Worm (Caenorhabditis elegans): Measurements from ENCODE around the gene E02H1.6.

E02H1.6 gene

DNA sequence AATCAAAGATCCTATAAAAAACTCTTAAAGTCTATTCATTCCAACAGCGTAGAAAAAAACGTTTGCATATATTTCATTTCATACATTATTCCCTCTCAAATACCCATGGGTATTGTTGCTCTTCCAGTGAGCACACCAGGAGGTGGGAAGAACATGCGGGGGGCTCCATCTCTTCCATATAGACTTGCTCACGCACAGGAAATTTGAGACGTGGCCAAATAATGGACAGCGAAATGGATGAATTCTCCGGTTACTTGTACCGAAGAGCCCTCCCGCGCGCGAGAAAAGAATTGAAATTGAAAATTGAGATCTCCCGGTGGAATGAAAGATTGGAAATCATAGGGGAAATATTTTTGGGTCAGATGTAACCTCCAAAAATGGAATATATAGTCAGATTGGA, 18.9 kb upstream of the E02H1.6 start:
- TF ChIP-seq F13H6.1 (tag; optimal IDR thresholded peaks at IDR 0.05) = peak; percentile 6
- no peak for TF ChIP-seq nhr-77 (tag; optimal IDR thresholded peaks at IDR 0.05)

DNA sequence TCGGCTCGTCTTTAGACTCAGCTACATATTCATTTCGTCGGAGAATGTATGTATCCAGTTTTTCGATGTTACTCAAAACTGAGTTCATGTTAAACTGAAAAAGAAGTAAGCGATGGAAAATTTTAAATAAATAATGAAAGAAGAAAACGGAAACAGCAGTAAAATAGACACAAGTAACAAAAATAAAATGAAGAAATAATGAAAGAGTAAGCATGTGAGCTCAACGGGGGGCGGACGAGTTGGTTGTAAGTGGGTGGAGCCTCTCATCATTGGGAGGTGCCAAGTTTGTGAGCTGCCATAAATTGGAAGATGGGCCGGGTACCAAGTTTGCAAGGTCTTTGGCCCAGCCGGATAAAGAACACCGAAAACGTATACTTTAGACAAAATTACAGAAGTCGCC, 13.0 kb upstream of the E02H1.6 start, which contains the start of gene wee-1.1:
wee-1.1 (minus strand) TSS at position 101 of the 400 bp plus-strand sequence.
- TF ChIP-seq nhr-6 (tag; optimal IDR thresholded peaks at IDR 0.05) = no peak
- no peak for TF ChIP-seq nhr-10 (tag; optimal IDR thresholded peaks at IDR 0.05)
- TF ChIP-seq crh-2 (tag; optimal IDR thresholded peaks at IDR 0.05) = no peak
- TF ChIP-seq skn-1 (tag; optimal IDR thresholded peaks at IDR 0.05) = no peak
- no peak for TF ChIP-seq nhr-21 (tag; optimal IDR thresholded peaks at IDR 0.05)
- no peak for TF ChIP-seq ama-1 (optimal IDR thresholded peaks at IDR 0.05)
- no peak for TF ChIP-seq ceh-82 (tag; optimal IDR thresholded peaks at IDR 0.05)
- TF ChIP-seq mdl-1 (tag; optimal IDR thresholded peaks at IDR 0.05) = no peak
- TF ChIP-seq alr-1 (tag; optimal IDR thresholded peaks at IDR 0.05) = no peak
- no peak for TF ChIP-seq sma-9 (GFP tag; optimal IDR thresholded peaks at IDR 0.05)
- no peak for TF ChIP-seq sma-9 (tag; optimal IDR thresholded peaks at IDR 0.05)
- no peak for TF ChIP-seq unc-39 (tag; optimal IDR thresholded peaks at IDR 0.05)
- no peak for TF ChIP-seq nhr-129 (tag; optimal IDR thresholded peaks at IDR 0.05)
- no peak for TF ChIP-seq dmd-4 (tag; optimal IDR thresholded peaks at IDR 0.05)
- TF ChIP-seq mbf-1 (tag; optimal IDR thresholded peaks at IDR 0.05) = no peak
- no peak for TF ChIP-seq blmp-1 (tag; optimal IDR thresholded peaks at IDR 0.05; ENCODE audit: insufficient read depth)
- no peak for TF ChIP-seq snpc-4 (tag; optimal IDR thresholded peaks at IDR 0.05)

DNA sequence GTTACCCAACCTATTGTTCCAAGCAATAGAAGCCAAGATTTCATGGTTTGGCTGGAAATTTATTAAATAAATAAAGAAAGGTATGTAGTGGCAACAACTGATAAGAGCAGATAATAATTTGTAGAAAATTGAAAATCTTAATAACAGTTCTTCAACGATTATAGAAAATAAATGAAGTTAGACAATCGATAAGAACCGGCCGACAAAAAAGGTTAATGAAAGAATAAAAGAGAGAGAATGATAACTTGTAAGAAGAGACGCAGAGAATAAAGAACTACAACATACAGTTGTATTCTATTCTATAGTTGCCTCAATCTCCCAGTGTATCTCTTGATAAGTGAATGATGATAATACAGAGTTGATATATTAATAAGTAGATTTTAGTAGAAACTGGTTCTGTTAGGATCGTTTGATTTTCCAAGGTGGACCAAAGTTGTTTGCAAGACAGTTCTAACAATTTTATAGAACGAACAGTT, 9.7 kb upstream of the E02H1.6 start, which contains the start of gene ugt-58:
ugt-58 (minus strand) TSS at position 51 of the 476 bp plus-strand sequence.
- TF ChIP-seq skn-1 (tag; optimal IDR thresholded peaks at IDR 0.05) = no peak
- TF ChIP-seq alr-1 (tag; optimal IDR thresholded peaks at IDR 0.05) = no peak
- peak; percentile 37 for TF ChIP-seq fos-1 (tag; optimal IDR thresholded peaks at IDR 0.05)
- peak; percentile 64 for TF ChIP-seq nhr-25 (tag; optimal IDR thresholded peaks at IDR 0.05)
- TF ChIP-seq lin-11 (tag; optimal IDR thresholded peaks at IDR 0.05) = no peak
- no peak for TF ChIP-seq lin-13 (GFP tag; optimal IDR thresholded peaks at IDR 0.05)
- TF ChIP-seq blmp-1 (tag; optimal IDR thresholded peaks at IDR 0.05; ENCODE audit: insufficient read depth) = peak; percentile 25
- no peak for TF ChIP-seq ama-1 (optimal IDR thresholded peaks at IDR 0.05)
- TF ChIP-seq nhr-21 (tag; optimal IDR thresholded peaks at IDR 0.05) = peak; percentile 9
- peak; percentile 36 for TF ChIP-seq gmeb-1 (tag; optimal IDR thresholded peaks at IDR 0.05)
- TF ChIP-seq sma-9 (GFP tag; optimal IDR thresholded peaks at IDR 0.05) = peak; percentile 65
- no peak for TF ChIP-seq sma-9 (tag; optimal IDR thresholded peaks at IDR 0.05)
- TF ChIP-seq mbf-1 (tag; optimal IDR thresholded peaks at IDR 0.05) = no peak
- peak; percentile 50 for TF ChIP-seq sma-3 (GFP tag; optimal IDR thresholded peaks at IDR 0.05)

DNA sequence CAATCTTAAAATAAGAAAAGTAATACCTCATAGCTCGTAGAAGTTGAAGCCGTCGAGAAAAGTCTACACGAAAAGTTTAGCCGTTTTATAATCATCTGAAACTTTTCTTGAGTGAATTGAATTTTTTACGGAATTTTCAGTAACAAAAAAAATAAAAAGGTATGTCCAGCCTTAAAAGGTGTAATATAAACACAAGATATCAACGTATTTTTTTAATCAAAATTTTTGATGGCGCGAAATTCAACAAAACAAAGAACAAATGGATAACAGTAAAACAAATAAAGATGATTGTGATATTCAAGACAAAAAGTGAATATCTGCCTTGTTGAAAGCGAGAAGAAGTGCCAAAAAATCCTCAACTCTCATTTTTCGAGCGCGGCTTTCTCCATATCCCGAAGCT, 6.8 kb upstream of the E02H1.6 start, which contains the start of gene eral-1:
eral-1 (minus strand) TSS at position 101 of the 400 bp plus-strand sequence.
- TF ChIP-seq peb-1 (tag; optimal IDR thresholded peaks at IDR 0.05) (no peak), skn-1 (tag; optimal IDR thresholded peaks at IDR 0.05) (no peak), lin-13 (GFP tag; optimal IDR thresholded peaks at IDR 0.05) (no peak), nhr-10 (tag; optimal IDR thresholded peaks at IDR 0.05) (no peak), lin-11 (tag; optimal IDR thresholded peaks at IDR 0.05) (no peak), nhr-23 (tag; optimal IDR thresholded peaks at IDR 0.05) (no peak), egl-27 (tag; optimal IDR thresholded peaks at IDR 0.05) (no peak), nhr-12 (tag; optimal IDR thresholded peaks at IDR 0.05) (no peak), lsy-2 (tag; optimal IDR thresholded peaks at IDR 0.05) (no peak), nhr-77 (tag; optimal IDR thresholded peaks at IDR 0.05) (no peak), mab-5 (tag; optimal IDR thresholded peaks at IDR 0.05) (no peak)

DNA sequence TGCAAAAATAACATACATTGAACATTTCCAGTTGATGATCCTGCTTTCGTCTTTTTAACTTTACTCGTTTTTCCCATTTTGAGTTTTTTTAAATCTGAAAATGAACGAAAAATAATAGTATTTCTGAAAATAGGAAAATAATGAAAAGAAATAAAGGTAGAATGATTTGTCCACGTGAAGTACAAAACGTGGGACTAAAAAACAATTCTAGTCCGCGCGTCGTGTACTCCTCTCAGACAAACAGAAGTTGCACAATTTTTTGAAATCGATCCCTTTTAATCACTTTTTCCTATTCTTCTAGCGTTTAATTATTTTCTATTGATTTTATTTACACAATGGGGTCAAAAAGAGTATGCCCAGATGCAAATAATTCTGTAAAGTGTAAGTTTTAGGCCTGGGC, 5.4 kb upstream of the E02H1.6 start, which contains the start of the genes E02H1.1 and tag-124:
E02H1.1 (minus strand) TSS at position 94 of the 400 bp plus-strand sequence.
tag-124 (plus strand) TSS at position 222 of the 400 bp plus-strand sequence.
- TF ChIP-seq sma-3 (GFP tag; optimal IDR thresholded peaks at IDR 0.05) = peak; percentile 88
- peak; percentile 61 for TF ChIP-seq gmeb-1 (tag; optimal IDR thresholded peaks at IDR 0.05)
- TF ChIP-seq nhr-129 (tag; optimal IDR thresholded peaks at IDR 0.05) = peak; percentile 67
- peak; percentile 72 for TF ChIP-seq crh-2 (tag; optimal IDR thresholded peaks at IDR 0.05)
- peak; percentile 38 for TF ChIP-seq egl-27 (tag; optimal IDR thresholded peaks at IDR 0.05)
- peak; percentile 75 for TF ChIP-seq F13H6.1 (tag; optimal IDR thresholded peaks at IDR 0.05)
- TF ChIP-seq sma-9 (GFP tag; optimal IDR thresholded peaks at IDR 0.05) = peak; percentile 92
- no peak for TF ChIP-seq sma-9 (tag; optimal IDR thresholded peaks at IDR 0.05)
- no peak for TF ChIP-seq zag-1 (tag; optimal IDR thresholded peaks at IDR 0.05)
- TF ChIP-seq nhr-6 (tag; optimal IDR thresholded peaks at IDR 0.05) = peak; percentile 64
- TF ChIP-seq mdl-1 (tag; optimal IDR thresholded peaks at IDR 0.05) = no peak
- peak; percentile 67 to 89 for TF ChIP-seq lsy-2 (tag; optimal IDR thresholded peaks at IDR 0.05)
- TF ChIP-seq nhr-21 (tag; optimal IDR thresholded peaks at IDR 0.05) = peak; percentile 66
- no peak for TF ChIP-seq elt-1 (tag; optimal IDR thresholded peaks at IDR 0.05)
- no peak for TF ChIP-seq ztf-11 (tag; optimal IDR thresholded peaks at IDR 0.05)
- TF ChIP-seq blmp-1 (tag; optimal IDR thresholded peaks at IDR 0.05; ENCODE audit: insufficient read depth) = peak; percentile 12
- TF ChIP-seq mab-5 (tag; optimal IDR thresholded peaks at IDR 0.05) = peak; percentile 69
- peak; percentile 89 for TF ChIP-seq unc-55 (GFP tag; optimal IDR thresholded peaks at IDR 0.05)
- TF ChIP-seq nhr-10 (tag; optimal IDR thresholded peaks at IDR 0.05) = no peak
- TF ChIP-seq nhr-11 (tag; optimal IDR thresholded peaks at IDR 0.05) = no peak
- TF ChIP-seq ceh-82 (tag; optimal IDR thresholded peaks at IDR 0.05) = no peak
- peak; percentile 51 for TF ChIP-seq lin-13 (GFP tag; optimal IDR thresholded peaks at IDR 0.05)
- no peak for TF ChIP-seq nhr-77 (tag; optimal IDR thresholded peaks at IDR 0.05)
- no peak for TF ChIP-seq ZK546.5 (tag; optimal IDR thresholded peaks at IDR 0.05)
- peak; percentile 81 for TF ChIP-seq C34F6.9 (tag; optimal IDR thresholded peaks at IDR 0.05)
- peak; percentile 27 for TF ChIP-seq fos-1 (tag; optimal IDR thresholded peaks at IDR 0.05)
- TF ChIP-seq sem-4 (tag; optimal IDR thresholded peaks at IDR 0.05) = peak; percentile 66
- TF ChIP-seq Y55F3AM.14 (GFP tag; optimal IDR thresholded peaks at IDR 0.05) = no peak
- no peak for TF ChIP-seq alr-1 (tag; optimal IDR thresholded peaks at IDR 0.05)
- TF ChIP-seq unc-39 (tag; optimal IDR thresholded peaks at IDR 0.05) = no peak
- peak; percentile 77 for TF ChIP-seq nhr-25 (tag; optimal IDR thresholded peaks at IDR 0.05)
- TF ChIP-seq dmd-4 (tag; optimal IDR thresholded peaks at IDR 0.05) = no peak
- TF ChIP-seq snpc-4 (tag; optimal IDR thresholded peaks at IDR 0.05) = peak; percentile 49
